Fruit fly (Drosophila melanogaster) whole organism, embryonic: ENCODE data around the gene kay.

ENCODE experiments used
- Antp ChIP-seq: fragments of 200-800 bp; sonication (Bioruptor generic); optimal IDR thresholded peaks from 3 replicates; lab custom pipeline; 2016; ENCODE audit warnings: missing biosample characterization, missing genetic modification characterization
- Bgb ChIP-seq: fragments of 200-800 bp; sonication (Bioruptor generic); IDR thresholded peaks from 2 replicates; pipeline ENCODE4 v1.3.6; 2022; ENCODE audit warnings: missing biosample characterization, missing genetic modification characterization; ENCODE audit not compliant: partially characterized antibody
- CG10543 ChIP-seq: fragments of 200-800 bp; sonication (Bioruptor generic); optimal IDR thresholded peaks from 3 replicates; lab custom pipeline; 2017; ENCODE audit warnings: missing biosample characterization, mild to moderate bottlenecking, missing genetic modification characterization, moderate library complexity
- CG12104 ChIP-seq: fragments of 200-800 bp; sonication (Bioruptor generic); optimal IDR thresholded peaks from 3 replicates; lab custom pipeline; 2016; ENCODE audit warnings: missing biosample characterization, missing genetic modification characterization
- CG13287 ChIP-seq: fragments of 200-800 bp; sonication (Bioruptor generic); IDR thresholded peaks from 2 replicates; pipeline ENCODE4 v1.3.6; 2022; ENCODE audit warnings: missing biosample characterization, missing genetic modification characterization; ENCODE audit not compliant: partially characterized antibody
- CG17359 ChIP-seq: fragments of 200-800 bp; sonication (Bioruptor generic); optimal IDR thresholded peaks from 3 replicates; lab custom pipeline; 2018; ENCODE audit warnings: missing biosample characterization, mild to moderate bottlenecking, missing genetic modification characterization, moderate library complexity
- CG17385 ChIP-seq: fragments of 200-800 bp; sonication (Bioruptor generic); optimal IDR thresholded peaks from 3 replicates; lab custom pipeline; 2018; ENCODE audit warnings: missing biosample characterization, mild to moderate bottlenecking, missing genetic modification characterization
- CG2199 ChIP-seq: fragments of 200-800 bp; sonication (Bioruptor generic); IDR thresholded peaks from 3 replicates; pipeline ENCODE4 v1.3.6; 2022; ENCODE audit warnings: missing biosample characterization, missing genetic modification characterization
- CG32532 ChIP-seq: fragments of 200-800 bp; sonication (Bioruptor generic); IDR thresholded peaks from 2 replicates; pipeline ENCODE4 v1.3.6; 2022; ENCODE audit warnings: missing biosample characterization, missing genetic modification characterization
- CG4404 ChIP-seq: fragments of 200-800 bp; sonication (Bioruptor generic); IDR thresholded peaks from 2 replicates; pipeline ENCODE4 v1.3.6; 2022; ENCODE audit warnings: missing biosample characterization, missing genetic modification characterization
- CG7963 ChIP-seq: fragments of 200-800 bp; sonication (Bioruptor generic); IDR thresholded peaks from 3 replicates; pipeline ENCODE4 v1.3.6; 2022; ENCODE audit warnings: missing biosample characterization, missing genetic modification characterization; ENCODE audit not compliant: partially characterized antibody
- CG7987 ChIP-seq: fragments of 200-800 bp; sonication (Bioruptor generic); optimal IDR thresholded peaks from 2 replicates; lab custom pipeline; 2018; ENCODE audit warnings: missing biosample characterization, mild to moderate bottlenecking, missing genetic modification characterization, moderate library complexity
- CG8359 ChIP-seq: fragments of 200-800 bp; sonication (Bioruptor generic); optimal IDR thresholded peaks from 2 replicates; lab custom pipeline; 2017; ENCODE audit warnings: missing biosample characterization, mild to moderate bottlenecking, missing genetic modification characterization, borderline replicate concordance
- CG8944 ChIP-seq: fragments of 200-800 bp; sonication (Bioruptor generic); optimal IDR thresholded peaks from 3 replicates; lab custom pipeline; 2016; ENCODE audit warnings: missing biosample characterization, missing genetic modification characterization
- CkIIα-i1 ChIP-seq: fragments of 200-800 bp; sonication (Bioruptor generic); IDR thresholded peaks from 2 replicates; pipeline ENCODE4 v1.3.6; 2022; ENCODE audit warnings: missing biosample characterization, missing genetic modification characterization
- Hsf ChIP-seq: fragments of 200-800 bp; sonication (Bioruptor generic); optimal IDR thresholded peaks from 3 replicates; lab custom pipeline; 2016; ENCODE audit warnings: missing biosample characterization, missing genetic modification characterization
- Jarid2 ChIP-seq: fragments of 200-800 bp; sonication (Bioruptor generic); optimal IDR thresholded peaks from 3 replicates; lab custom pipeline; 2017; ENCODE audit warnings: mild to moderate bottlenecking, missing biosample characterization, missing genetic modification reagents, missing genetic modification characterization
- MBD-R2 ChIP-seq: fragments of 200-800 bp; sonication (Bioruptor generic); IDR thresholded peaks from 2 replicates; pipeline ENCODE4 v1.3.6; 2022; ENCODE audit warnings: missing biosample characterization, missing genetic modification characterization
- MTF-1 ChIP-seq: fragments of 200-800 bp; sonication (Bioruptor generic); optimal IDR thresholded peaks from 2 replicates; lab custom pipeline; 2018; ENCODE audit warnings: missing biosample characterization, mild to moderate bottlenecking, missing genetic modification characterization, borderline replicate concordance
- Med ChIP-seq: fragments of 200-800 bp; sonication (Bioruptor generic); peaks from one replicate; lab custom pipeline; 2016; ENCODE audit warnings: missing biosample characterization, missing genetic modification characterization, mild to moderate bottlenecking, inconsistent platforms, moderate library complexity
- NFAT ChIP-seq: fragments of 200-800 bp; sonication (Bioruptor generic); IDR thresholded peaks from 2 replicates; pipeline ENCODE4 v1.3.6; 2022; ENCODE audit warnings: missing biosample characterization, missing genetic modification characterization
- Sin3A ChIP-seq: fragments of >200 bp; optimal IDR thresholded peaks from 2 replicates; lab custom pipeline; 2018
- Trl ChIP-seq, 3 experiments: fragments of >200 bp in 2 of 3; fragments of 200-800 bp in 1 of 3; sonication (Bioruptor generic) in 1 of 3; optimal IDR thresholded peaks; 2 replicates in 1 of 3; 3 replicates in 2 of 3; lab custom pipeline; 2016 to 2017; ENCODE audit warnings: missing biosample characterization in 1 of 3, missing genetic modification characterization in 1 of 3
- amos ChIP-seq: fragments of 200-800 bp; sonication (Bioruptor generic); IDR thresholded peaks from 2 replicates; pipeline ENCODE4 v1.3.6; 2022; ENCODE audit warnings: missing biosample characterization, missing genetic modification characterization; ENCODE audit not compliant: partially characterized antibody
- bigmax ChIP-seq: fragments of 200-800 bp; sonication (Bioruptor generic); optimal IDR thresholded peaks from 2 replicates; lab custom pipeline; 2018; ENCODE audit warnings: missing biosample characterization, mild to moderate bottlenecking, missing genetic modification characterization
- bowl ChIP-seq: fragments of 200-800 bp; sonication (Bioruptor generic); IDR thresholded peaks from 2 replicates; pipeline ENCODE4 v1.3.6; 2022; ENCODE audit warnings: missing biosample characterization, missing genetic modification characterization
- caup ChIP-seq: fragments of 200-800 bp; sonication (Bioruptor generic); optimal IDR thresholded peaks from 3 replicates; lab custom pipeline; 2017; ENCODE audit warnings: missing biosample characterization, mild to moderate bottlenecking, missing genetic modification characterization, moderate library complexity; ENCODE audit not compliant: severe bottlenecking
- chn ChIP-seq: fragments of 200-800 bp; sonication (Bioruptor generic); optimal IDR thresholded peaks from 2 replicates; lab custom pipeline; 2016; ENCODE audit warnings: missing biosample characterization, missing genetic modification characterization
- emc ChIP-seq: fragments of 200-800 bp; sonication (Bioruptor generic); optimal IDR thresholded peaks from 2 replicates; lab custom pipeline; 2016; ENCODE audit warnings: missing biosample characterization, missing genetic modification characterization
- ems ChIP-seq: fragments of 200-800 bp; sonication (Bioruptor generic); optimal IDR thresholded peaks from 3 replicates; lab custom pipeline; 2016; ENCODE audit warnings: missing biosample characterization, missing genetic modification characterization
- fd96Cb ChIP-seq: fragments of 200-800 bp; sonication (Bioruptor generic); optimal IDR thresholded peaks from 2 replicates; lab custom pipeline; 2018; ENCODE audit warnings: missing biosample characterization, mild to moderate bottlenecking, missing genetic modification characterization, moderate library complexity
- ftz-f1 ChIP-seq: fragments of 200-800 bp; sonication (Bioruptor generic); optimal IDR thresholded peaks from 2 replicates; lab custom pipeline; 2016; ENCODE audit warnings: missing biosample characterization, missing genetic modification characterization
- ind ChIP-seq: fragments of 200-800 bp; sonication (Bioruptor generic); optimal IDR thresholded peaks from 3 replicates; lab custom pipeline; 2016; ENCODE audit warnings: missing biosample characterization, missing genetic modification characterization
- jing ChIP-seq: fragments of 200-800 bp; sonication (Bioruptor generic); optimal IDR thresholded peaks from 2 replicates; lab custom pipeline; 2018; ENCODE audit warnings: missing biosample characterization, mild to moderate bottlenecking, missing genetic modification characterization
- nerfin-2 ChIP-seq: fragments of 200-800 bp; sonication (Bioruptor generic); IDR thresholded peaks from 2 replicates; pipeline ENCODE4 v1.3.6; 2022; ENCODE audit warnings: missing biosample characterization, missing genetic modification characterization; ENCODE audit not compliant: partially characterized antibody
- p53 ChIP-seq: fragments of 200-800 bp; sonication (Bioruptor generic); optimal IDR thresholded peaks from 2 replicates; lab custom pipeline; 2016; ENCODE audit warnings: missing biosample characterization, missing genetic modification characterization
- pros ChIP-seq: fragments of 200-800 bp; sonication (Bioruptor generic); optimal IDR thresholded peaks from 3 replicates; lab custom pipeline; 2019; ENCODE audit warnings: missing biosample characterization, mild to moderate bottlenecking, missing genetic modification characterization, moderate library complexity
- sd ChIP-seq: fragments of 200-800 bp; sonication (Bioruptor generic); optimal IDR thresholded peaks from 3 replicates; lab custom pipeline; 2018; ENCODE audit warnings: missing biosample characterization, mild to moderate bottlenecking, missing genetic modification characterization, moderate library complexity
- sens ChIP-seq: fragments of 200-800 bp; sonication (Bioruptor generic); peaks from one replicate; lab custom pipeline; 2016; ENCODE audit warnings: missing biosample characterization, missing genetic modification characterization
- unpg ChIP-seq: fragments of 200-800 bp; sonication (Bioruptor generic); optimal IDR thresholded peaks from 3 replicates; lab custom pipeline; 2018; ENCODE audit warnings: missing biosample characterization, mild to moderate bottlenecking, missing genetic modification characterization, moderate library complexity
- zen2 ChIP-seq: fragments of 200-800 bp; sonication (Bioruptor generic); IDR thresholded peaks from 3 replicates; pipeline ENCODE4 v1.3.6; 2022; ENCODE audit warnings: missing biosample characterization, missing genetic modification characterization; ENCODE audit not compliant: partially characterized antibody

The kay gene

dm6 chr3R:29841293-29841791 is 75.5 kb downstream of the kay start, which contains the start of gene Cad99C (continued):
- peak; percentile 84 for TF ChIP-seq CG2199 (GFP tag; lab: Robert Waterston, UW)
- TF ChIP-seq sd (tag; lab: Kevin White, UChicago) = peak; percentile 61
- no peak for TF ChIP-seq jing (GFP tag; lab: Kevin White, UChicago)
- peak; percentile 21; the same call in 1 of the 2 replicates for TF ChIP-seq CG13287 (GFP tag; lab: Robert Waterston, UW)
- no peak for TF ChIP-seq Sin3A (lab: Kevin White, UChicago)
- TF ChIP-seq CG17359 (tag; lab: Kevin White, UChicago) = no peak
- TF ChIP-seq chn = peak; percentile 31
- no peak for TF ChIP-seq ems
- TF ChIP-seq caup = peak; percentile 27
- TF ChIP-seq CG8359 (GFP tag; lab: Kevin White, UChicago) = no peak
- peak; percentile 72 for TF ChIP-seq sens (GFP tag; lab: Kevin White, UChicago)
- TF ChIP-seq pros (GFP tag; lab: Kevin White, UChicago) = peak; percentile 62
- TF ChIP-seq unpg (GFP tag; lab: Kevin White, UChicago) = no peak
- TF ChIP-seq CG10543 (GFP tag; lab: Kevin White, UChicago) = peak; percentile 79
- peak; percentile 44; the same call in 1 of the 2 replicates for TF ChIP-seq Bgb
- no peak for TF ChIP-seq Trl (optimal IDR thresholded peaks at IDR 0.05; lab: Kevin White, UChicago)
- TF ChIP-seq Trl (GFP tag; optimal IDR thresholded peaks at IDR 0.05; lab: Kevin White, UChicago) = peak; percentile 28
- peak; percentile 53 for TF ChIP-seq ftz-f1 (GFP tag; lab: Kevin White, UChicago)
- no peak for TF ChIP-seq ind (GFP tag; lab: Kevin White, UChicago)
- no peak for TF ChIP-seq Antp (GFP tag; lab: Kevin White, UChicago)
- TF ChIP-seq emc (GFP tag; lab: Kevin White, UChicago) = no peak
- TF ChIP-seq zen2 (GFP tag; lab: Robert Waterston, UW) = no peak
- peak; percentile 22; the same call in 1 of the 2 replicates for TF ChIP-seq MBD-R2 (GFP tag; lab: Robert Waterston, UW)
- no peak for TF ChIP-seq CG12104 (GFP tag; lab: Kevin White, UChicago)
- no peak for TF ChIP-seq CkIIα-i1 (GFP tag; lab: Robert Waterston, UW)
- peak; percentile 78 for TF ChIP-seq Med
- no peak for TF ChIP-seq bigmax (GFP tag; lab: Kevin White, UChicago)
- TF ChIP-seq bowl (GFP tag; lab: Robert Waterston, UW) = 0 out of 2 replicates have a peak, but pooled peaks have one; percentile 8
- TF ChIP-seq nerfin-2 = no peak
- peak; percentile 39; the same call in 1 of the 2 replicates for TF ChIP-seq amos
- TF ChIP-seq Hsf (GFP tag; lab: Kevin White, UChicago) = no peak
- peak; percentile 38 for TF ChIP-seq CG7987 (GFP tag; lab: Kevin White, UChicago)
- TF ChIP-seq fd96Cb (tag; lab: Kevin White, UChicago) = no peak
- TF ChIP-seq CG8944 (GFP tag; lab: Kevin White, UChicago) = no peak
- TF ChIP-seq MTF-1 (GFP tag; lab: Kevin White, UChicago) = no peak
- no peak for TF ChIP-seq NFAT (GFP tag; lab: Robert Waterston, UW)
- no peak for TF ChIP-seq CG32532 (GFP tag; lab: Robert Waterston, UW)
- peak; percentile 1 for TF ChIP-seq CG17385 (GFP tag; lab: Kevin White, UChicago)
- peak; percentile 60 for TF ChIP-seq p53 (GFP tag; lab: Kevin White, UChicago)
- TF ChIP-seq Jarid2 = peak; percentile 90
- TF ChIP-seq CG7963 (GFP tag; lab: Robert Waterston, UW) = 0 out of 3 replicates have a peak, but pooled peaks have one; percentile 17
- TF ChIP-seq CG4404 (GFP tag; lab: Robert Waterston, UW) = no peak
- TF ChIP-seq, all 482 proteins: peak for 71
